Fruit fly (Drosophila melanogaster) whole organism, embryonic: ENCODE measurements around the gene Or9a.

Experiments
- Atf3 ChIP-seq: fragments of 200-800 bp; sonication (Bioruptor generic); optimal IDR thresholded peaks from 3 replicates; lab custom pipeline; 2016; ENCODE audit warnings: missing biosample characterization, missing genetic modification characterization
- CG10209 ChIP-seq: fragments of 200-800 bp; sonication (Bioruptor generic); optimal IDR thresholded peaks from 3 replicates; lab custom pipeline; 2017; ENCODE audit warnings: missing biosample characterization, mild to moderate bottlenecking, missing genetic modification characterization, missing genetic modification reagents
- CG10321 ChIP-seq: fragments of 200-800 bp; sonication (Bioruptor generic); IDR thresholded peaks from 2 replicates; pipeline ENCODE4 v1.3.6; 2022; ENCODE audit warnings: missing biosample characterization, missing genetic modification characterization
- CG10565 ChIP-seq: fragments of 200-800 bp; sonication (Bioruptor generic); optimal IDR thresholded peaks from 3 replicates; lab custom pipeline; 2016; ENCODE audit warnings: missing biosample characterization, mild to moderate bottlenecking, missing genetic modification characterization
- CG12942 ChIP-seq: fragments of 200-800 bp; sonication (Bioruptor generic); optimal IDR thresholded peaks from 3 replicates; lab custom pipeline; 2016; ENCODE audit warnings: missing biosample characterization, missing genetic modification characterization
- CG13123 ChIP-seq: fragments of 200-800 bp; sonication (Bioruptor generic); optimal IDR thresholded peaks from 2 replicates; lab custom pipeline; 2016; ENCODE audit warnings: missing biosample characterization, missing genetic modification characterization
- CG1529 ChIP-seq: fragments of 200-800 bp; sonication (Bioruptor generic); optimal IDR thresholded peaks from 3 replicates; lab custom pipeline; 2018; ENCODE audit warnings: missing biosample characterization, missing genetic modification characterization
- CG15514 ChIP-seq: fragments of 200-800 bp; sonication (Bioruptor generic); optimal IDR thresholded peaks from 3 replicates; lab custom pipeline; 2017; ENCODE audit warnings: missing biosample characterization, missing genetic modification characterization, mild to moderate bottlenecking, moderate library complexity, missing genetic modification reagents
- CG16813 ChIP-seq: fragments of 200-800 bp; sonication (Bioruptor generic); IDR thresholded peaks from 3 replicates; pipeline ENCODE4 v1.3.6; 2022; ENCODE audit warnings: missing biosample characterization, missing genetic modification characterization; ENCODE audit not compliant: partially characterized antibody
- CG17361 ChIP-seq: fragments of 200-800 bp; sonication (Bioruptor generic); IDR thresholded peaks from 3 replicates; pipeline ENCODE4 v1.3.6; 2022; ENCODE audit warnings: missing biosample characterization, missing genetic modification characterization
- CG1832 ChIP-seq: fragments of 200-800 bp; sonication (Bioruptor generic); optimal IDR thresholded peaks from 2 replicates; lab custom pipeline; 2017; ENCODE audit warnings: missing biosample characterization, mild to moderate bottlenecking, missing genetic modification characterization, inconsistent platforms
- CG2202 ChIP-seq: fragments of 200-800 bp; sonication (Bioruptor generic); optimal IDR thresholded peaks from 2 replicates; lab custom pipeline; 2018; ENCODE audit warnings: missing biosample characterization, mild to moderate bottlenecking, missing genetic modification characterization
- CG2712 ChIP-seq: fragments of 200-800 bp; optimal IDR thresholded peaks from 3 replicates; lab custom pipeline; 2019; ENCODE audit warnings: missing biosample characterization, mild to moderate bottlenecking, missing genetic modification characterization, moderate library complexity
- CG2875 ChIP-seq: fragments of 200-800 bp; sonication (Bioruptor generic); optimal IDR thresholded peaks from 2 replicates; lab custom pipeline; 2017; ENCODE audit warnings: missing biosample characterization, mild to moderate bottlenecking, missing genetic modification characterization, missing genetic modification reagents
- CG2889 ChIP-seq: fragments of 200-800 bp; sonication (Bioruptor generic); IDR thresholded peaks from 3 replicates; pipeline ENCODE4 v1.3.6; 2022; ENCODE audit warnings: missing biosample characterization, missing genetic modification characterization
- CG31224 ChIP-seq: fragments of 200-800 bp; sonication (Bioruptor generic); IDR thresholded peaks from 2 replicates; pipeline ENCODE4 v1.3.6; 2022; ENCODE audit warnings: missing biosample characterization, missing genetic modification characterization
- CG32767 ChIP-seq: fragments of 200-800 bp; sonication (Bioruptor generic); IDR thresholded peaks from 2 replicates; pipeline ENCODE4 v1.3.6; 2022; ENCODE audit warnings: missing biosample characterization, missing genetic modification characterization
- CG3838 ChIP-seq: fragments of 200-800 bp; sonication (Bioruptor generic); optimal IDR thresholded peaks from 3 replicates; lab custom pipeline; 2016; ENCODE audit warnings: missing biosample characterization, missing genetic modification characterization
- CG4424 ChIP-seq: fragments of 200-800 bp; sonication (Bioruptor generic); optimal IDR thresholded peaks from 3 replicates; lab custom pipeline; 2016; ENCODE audit warnings: missing biosample characterization, missing genetic modification characterization
- CG4854 ChIP-seq: fragments of 200-800 bp; sonication (Bioruptor generic); optimal IDR thresholded peaks from 2 replicates; lab custom pipeline; 2016; ENCODE audit warnings: missing biosample characterization, missing genetic modification characterization, inconsistent platforms
- CG6689 ChIP-seq: fragments of 200-800 bp; sonication (Bioruptor generic); IDR thresholded peaks from 2 replicates; pipeline ENCODE4 v1.3.6; 2022; ENCODE audit warnings: missing biosample characterization, missing genetic modification characterization
- CG6854 ChIP-seq: fragments of 200-800 bp; sonication (Bioruptor generic); optimal IDR thresholded peaks from 3 replicates; lab custom pipeline; 2017; ENCODE audit warnings: missing biosample characterization, mild to moderate bottlenecking, missing genetic modification characterization
- CG7357 ChIP-seq: fragments of 200-800 bp; sonication (Bioruptor generic); IDR thresholded peaks from 3 replicates; pipeline ENCODE4 v1.3.6; 2022; ENCODE audit warnings: missing biosample characterization, missing genetic modification characterization
- CG7786 ChIP-seq: fragments of 200-800 bp; sonication (Bioruptor generic); optimal IDR thresholded peaks from 2 replicates; lab custom pipeline; 2016; ENCODE audit warnings: missing biosample characterization, missing genetic modification characterization
- D19B ChIP-seq: fragments of 200-800 bp; sonication (Bioruptor generic); optimal IDR thresholded peaks from 2 replicates; lab custom pipeline; 2017; ENCODE audit warnings: missing biosample characterization, mild to moderate bottlenecking, missing genetic modification characterization
- Dek ChIP-seq: fragments of 200-800 bp; sonication (Bioruptor generic); optimal IDR thresholded peaks from 3 replicates; lab custom pipeline; 2019; ENCODE audit warnings: missing biosample characterization, mild to moderate bottlenecking, missing genetic modification characterization, moderate library complexity
- Doc2 ChIP-seq: fragments of 200-800 bp; sonication (Bioruptor generic); IDR thresholded peaks from 2 replicates; pipeline ENCODE4 v1.3.6; 2022; ENCODE audit warnings: missing biosample characterization, missing genetic modification characterization
- Elba2 ChIP-seq: fragments of 200-800 bp; sonication (Bioruptor generic); optimal IDR thresholded peaks from 3 replicates; lab custom pipeline; 2016; ENCODE audit warnings: missing biosample characterization, missing genetic modification characterization
- Hmr ChIP-seq: fragments of 200-800 bp; sonication (Bioruptor generic); optimal IDR thresholded peaks from 3 replicates; lab custom pipeline; 2017; ENCODE audit warnings: mild to moderate bottlenecking, missing biosample characterization, missing genetic modification reagents, missing genetic modification characterization
- Hr51 ChIP-seq, 2 experiments: fragments of 200-800 bp; sonication (Bioruptor generic); optimal IDR thresholded peaks; 2 replicates in 1 of 2; 3 replicates in 1 of 2; lab custom pipeline; 2016 to 2018; ENCODE audit warnings: missing biosample characterization in 2 of 2, missing genetic modification characterization in 2 of 2, mild to moderate bottlenecking in 1 of 2, moderate library complexity in 1 of 2
- Hsf ChIP-seq: fragments of 200-800 bp; sonication (Bioruptor generic); optimal IDR thresholded peaks from 3 replicates; lab custom pipeline; 2016; ENCODE audit warnings: missing biosample characterization, missing genetic modification characterization
- Max ChIP-seq: fragments of 200-800 bp; sonication (Bioruptor generic); optimal IDR thresholded peaks from 2 replicates; lab custom pipeline; 2016; ENCODE audit warnings: missing biosample characterization, mild to moderate bottlenecking, missing genetic modification characterization
- Mes4 ChIP-seq: fragments of 200-800 bp; sonication (Bioruptor generic); optimal IDR thresholded peaks from 2 replicates; lab custom pipeline; 2016; ENCODE audit warnings: missing biosample characterization, missing genetic modification characterization
- Scr ChIP-seq: fragments of 200-800 bp; sonication (Bioruptor generic); IDR thresholded peaks from 2 replicates; pipeline ENCODE4 v1.3.6; 2022; ENCODE audit warnings: missing biosample characterization, missing genetic modification characterization; ENCODE audit not compliant: partially characterized antibody
- Ssrp ChIP-seq: fragments of 200-800 bp; sonication (Bioruptor generic); optimal IDR thresholded peaks from 2 replicates; lab custom pipeline; 2018; ENCODE audit warnings: missing biosample characterization, mild to moderate bottlenecking, missing genetic modification characterization, moderate library complexity
- cad ChIP-seq: fragments of >200 bp; optimal IDR thresholded peaks from 2 replicates; lab custom pipeline; 2017; ENCODE audit warnings: missing biosample characterization, missing genetic modification characterization
- crc ChIP-seq: fragments of 200-800 bp; sonication (Bioruptor generic); optimal IDR thresholded peaks from 2 replicates; lab custom pipeline; 2016; ENCODE audit warnings: missing biosample characterization, missing genetic modification characterization
- crp ChIP-seq, 2 experiments: fragments of 200-800 bp; sonication (Bioruptor generic); optimal IDR thresholded peaks; 2 replicates in 1 of 2; 3 replicates in 1 of 2; lab custom pipeline; 2017; ENCODE audit warnings: missing biosample characterization in 2 of 2, missing genetic modification characterization in 2 of 2, mild to moderate bottlenecking in 1 of 2, moderate library complexity in 1 of 2
- dan ChIP-seq: fragments of 200-800 bp; sonication (Bioruptor generic); IDR thresholded peaks from 2 replicates; pipeline ENCODE4 v1.3.6; 2022; ENCODE audit warnings: missing biosample characterization, missing genetic modification characterization
- dmrt99B ChIP-seq: fragments of 200-800 bp; sonication (Bioruptor generic); optimal IDR thresholded peaks from 2 replicates; lab custom pipeline; 2018; ENCODE audit warnings: missing biosample characterization, mild to moderate bottlenecking, missing genetic modification characterization, moderate library complexity
- grn ChIP-seq: fragments of 200-800 bp; sonication (Bioruptor generic); optimal IDR thresholded peaks from 3 replicates; lab custom pipeline; 2017; ENCODE audit warnings: missing biosample characterization, missing genetic modification characterization
- hb ChIP-seq: fragments of 200-800 bp; sonication (Bioruptor generic); IDR thresholded peaks from 3 replicates; pipeline ENCODE4 v1.3.6; 2022; ENCODE audit warnings: missing biosample characterization, missing genetic modification characterization; ENCODE audit not compliant: partially characterized antibody
- lab ChIP-seq: fragments of 200-800 bp; sonication (Bioruptor generic); optimal IDR thresholded peaks from 3 replicates; lab custom pipeline; 2017; ENCODE audit warnings: missing biosample characterization, missing genetic modification characterization, mild to moderate bottlenecking, moderate library complexity, missing genetic modification reagents
- mirr ChIP-seq: fragments of 200-800 bp; sonication (Bioruptor generic); optimal IDR thresholded peaks from 3 replicates; lab custom pipeline; 2018; ENCODE audit warnings: missing biosample characterization, mild to moderate bottlenecking, missing genetic modification characterization
- mld ChIP-seq: fragments of 200-800 bp; sonication (Bioruptor generic); IDR thresholded peaks from 3 replicates; pipeline ENCODE4 v1.3.6; 2022; ENCODE audit warnings: missing biosample characterization, missing genetic modification characterization; ENCODE audit not compliant: partially characterized antibody
- nau ChIP-seq: fragments of 200-800 bp; sonication (Bioruptor generic); optimal IDR thresholded peaks from 3 replicates; lab custom pipeline; 2017; ENCODE audit warnings: missing biosample characterization, mild to moderate bottlenecking, missing genetic modification characterization, missing genetic modification reagents
- pros ChIP-seq: fragments of 200-800 bp; sonication (Bioruptor generic); optimal IDR thresholded peaks from 3 replicates; lab custom pipeline; 2019; ENCODE audit warnings: missing biosample characterization, mild to moderate bottlenecking, missing genetic modification characterization, moderate library complexity
- rib ChIP-seq: fragments of 200-800 bp; sonication (Bioruptor generic); IDR thresholded peaks from 2 replicates; pipeline ENCODE4 v1.3.6; 2022; ENCODE audit warnings: missing biosample characterization, missing genetic modification characterization
- sug ChIP-seq: fragments of 200-800 bp; optimal IDR thresholded peaks from 2 replicates; lab custom pipeline; 2019; ENCODE audit warnings: missing biosample characterization, mild to moderate bottlenecking, missing genetic modification characterization, moderate library complexity

Gene Or9a

DNA sequence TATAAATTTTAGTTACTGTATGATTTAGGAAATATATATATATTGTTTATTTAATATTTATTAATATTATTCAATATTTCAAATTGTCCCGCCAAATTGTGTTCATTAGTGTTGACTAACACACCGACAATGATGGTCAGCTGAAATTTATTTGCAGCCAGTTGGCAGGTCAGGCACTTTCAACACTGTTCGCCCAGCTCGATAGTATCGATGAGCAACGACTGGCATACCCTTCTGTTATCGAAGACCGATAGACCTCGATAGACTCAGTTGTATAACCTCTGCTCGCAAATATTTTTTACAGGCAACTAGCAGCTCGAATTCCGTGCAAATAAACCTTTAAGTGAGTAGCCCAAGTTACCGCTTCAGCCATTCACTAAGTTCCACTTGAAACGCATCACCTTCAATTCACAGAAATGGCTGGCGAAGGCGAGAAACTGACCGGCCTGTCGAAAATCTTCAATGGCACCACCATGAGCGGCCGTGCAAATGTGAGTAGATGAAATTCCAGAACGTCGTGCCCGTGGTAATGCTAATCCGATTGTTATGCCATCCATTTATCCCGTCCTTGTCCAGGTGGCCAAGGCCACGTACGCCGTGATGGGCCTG, 1.1 kb upstream of the Or9a start, which contains the start of gene Neb-cGP (continued):
- no peak for TF ChIP-seq CG3838 (GFP tag; lab: Kevin White, UChicago)
- TF ChIP-seq Doc2 (GFP tag; lab: Robert Waterston, UW), result no peak
- TF ChIP-seq Hr51 (GFP tag; optimal IDR thresholded peaks at IDR 0.05; lab: Kevin White, UChicago), result peak; percentile 27 to 60
- peak; percentile 23 for TF ChIP-seq dmrt99B (tag; lab: Kevin White, UChicago)
- TF ChIP-seq D19B (GFP tag; lab: Kevin White, UChicago), result no peak
- TF ChIP-seq mld (GFP tag; lab: Robert Waterston, UW), result peak; percentile 87
- peak; percentile 55 for TF ChIP-seq CG4424
- peak; percentile 51 for TF ChIP-seq Hsf (GFP tag; lab: Kevin White, UChicago)
- peak; percentile 15 for TF ChIP-seq CG2202 (tag; lab: Kevin White, UChicago)
- no peak for TF ChIP-seq Elba2 (GFP tag; lab: Kevin White, UChicago)
- peak; percentile 79 for TF ChIP-seq Hmr (GFP tag; lab: Kevin White, UChicago)
- TF ChIP-seq CG7357 (GFP tag; lab: Robert Waterston, UW), result no peak
- TF ChIP-seq CG31224, result peak; percentile 14; the same call in 1 of the 2 replicates
- TF ChIP-seq CG15514, result peak; percentile 90
- TF ChIP-seq dan (GFP tag; lab: Robert Waterston, UW), result no peak
- peak; percentile 93 for TF ChIP-seq CG16813 (GFP tag; lab: Robert Waterston, UW)
- TF ChIP-seq Dek (tag; lab: Kevin White, UChicago), result peak; percentile 60
- peak; percentile 83 for TF ChIP-seq lab (GFP tag; lab: Kevin White, UChicago)
- peak; percentile 90 for TF ChIP-seq hb (GFP tag; lab: Robert Waterston, UW)
- TF ChIP-seq CG2712 (tag; lab: Kevin White, UChicago), result peak; percentile 63
- TF ChIP-seq CG7786, result peak; percentile 69
- no peak for TF ChIP-seq pros (GFP tag; lab: Kevin White, UChicago)
- no peak for TF ChIP-seq CG10565 (GFP tag; lab: Kevin White, UChicago)
- peak; percentile 41; the same call in 2 of the 3 replicates for TF ChIP-seq CG17361 (GFP tag; lab: Robert Waterston, UW)
- TF ChIP-seq CG6689, result no peak
- no peak for TF ChIP-seq CG10321 (GFP tag; lab: Robert Waterston, UW)
- no peak for TF ChIP-seq nau (GFP tag; lab: Kevin White, UChicago)
- TF ChIP-seq CG12942, result peak; percentile 52
- peak; percentile 7 for TF ChIP-seq Ssrp (tag; lab: Kevin White, UChicago)
- no peak for TF ChIP-seq CG32767 (GFP tag; lab: Robert Waterston, UW)
- peak; percentile 54 for TF ChIP-seq CG10209 (GFP tag; lab: Kevin White, UChicago)
- peak; percentile 54 for TF ChIP-seq CG4854 (GFP tag; lab: Kevin White, UChicago)
- no peak for TF ChIP-seq CG13123 (GFP tag; lab: Kevin White, UChicago)
- no peak for TF ChIP-seq CG1529 (GFP tag; lab: Kevin White, UChicago)
- no peak for TF ChIP-seq CG2889 (GFP tag; lab: Robert Waterston, UW)
- TF ChIP-seq Max (GFP tag; lab: Kevin White, UChicago), result no peak
- no peak for TF ChIP-seq cad (GFP tag; lab: Kevin White, UChicago)
- peak; percentile 63; the same call in 1 of the 2 replicates for TF ChIP-seq rib (GFP tag; lab: Robert Waterston, UW)
- TF ChIP-seq Atf3 (GFP tag; lab: Kevin White, UChicago), result peak; percentile 4
- no peak for TF ChIP-seq grn (GFP tag; lab: Kevin White, UChicago)
- no peak for TF ChIP-seq CG1832 (GFP tag; lab: Kevin White, UChicago)
- peak; percentile 19 for TF ChIP-seq CG2875 (GFP tag; lab: Kevin White, UChicago)
- peak; percentile 30 for TF ChIP-seq Mes4
- peak; percentile 67 for TF ChIP-seq sug (tag; lab: Kevin White, UChicago)
- TF ChIP-seq crp (GFP tag; optimal IDR thresholded peaks at IDR 0.05; lab: Kevin White, UChicago), result peak in 1 of 2 experiments; percentile 87
- peak; percentile 90 for TF ChIP-seq Scr
- TF ChIP-seq crc (GFP tag; lab: Kevin White, UChicago), result no peak
- TF ChIP-seq CG6854 (GFP tag; lab: Kevin White, UChicago), result no peak
- TF ChIP-seq mirr (GFP tag; lab: Kevin White, UChicago), result peak; percentile 45
